Worm (Caenorhabditis elegans) whole organism, young adult: ENCODE results near the gene clec-254.

Source experiments
- B0336.3 ChIP-seq: fragments of 200-800 bp; sonication (Bioruptor generic); IDR thresholded peaks from 2 replicates; pipeline ENCODE4 v1.3.6; 2022; ENCODE audit warnings: missing genetic modification characterization, missing compliant biosample characterization
- C06A6.2 ChIP-seq: fragments of 200-800 bp; sonication (Bioruptor generic); conservative IDR thresholded peaks from 2 replicates; pipeline ENCODE4 v1.3.6; 2022; ENCODE audit warnings: missing genetic modification characterization, missing compliant biosample characterization
- F49E8.2 ChIP-seq: sonication (generic microtip); optimal IDR thresholded peaks from 3 replicates; lab custom pipeline; 2017; ENCODE audit warnings: missing genetic modification characterization, mild to moderate bottlenecking, missing compliant biosample characterization, antibody characterized with exemption, moderate library complexity; ENCODE audit not compliant: insufficient read depth
- F52B5.7 ChIP-seq: sonication (generic microtip); optimal IDR thresholded peaks from 2 replicates; lab custom pipeline; 2016; ENCODE audit warnings: mild to moderate bottlenecking, missing genetic modification characterization, missing compliant biosample characterization
- T07F8.4 ChIP-seq: sonication (generic microtip); optimal IDR thresholded peaks from 2 replicates; lab custom pipeline; 2016; ENCODE audit warnings: mild to moderate bottlenecking, missing genetic modification characterization, moderate library complexity, missing compliant biosample characterization
- Y67H2A.10 ChIP-seq: fragments of 200-800 bp; sonication (Bioruptor generic); conservative IDR thresholded peaks from 2 replicates; pipeline ENCODE4 v1.3.6; 2022; ENCODE audit warnings: missing genetic modification reagents, missing genetic modification characterization, missing compliant biosample characterization
- Y95B8A.8 ChIP-seq: fragments of 200-800 bp; sonication (Bioruptor generic); IDR thresholded peaks from 2 replicates; pipeline ENCODE4 v1.3.6; 2022; ENCODE audit warnings: missing genetic modification reagents, missing genetic modification characterization, missing compliant biosample characterization
- ZK185.1 ChIP-seq: sonication (generic microtip); optimal IDR thresholded peaks from 2 replicates; lab custom pipeline; 2016; ENCODE audit warnings: mild to moderate bottlenecking, missing genetic modification characterization, missing compliant biosample characterization; ENCODE audit not compliant: poor library complexity, severe bottlenecking
- ama-1 ChIP-seq, 3 experiments: fragments of 150-350 bp in 1 of 3; sonication (generic microtip) in 2 of 3; optimal IDR thresholded peaks; 2 replicates each; lab custom pipeline; 2014 to 2018; ENCODE audit warnings: missing biosample characterization in 2 of 3, missing genetic modification characterization in 2 of 3, missing genetic modification reagents in 2 of 3
- athp-1 ChIP-seq: sonication (generic microtip); optimal IDR thresholded peaks from 2 replicates; lab custom pipeline; 2017; ENCODE audit warnings: mild to moderate bottlenecking, missing genetic modification characterization, missing compliant biosample characterization
- attf-3 ChIP-seq: fragments of 200-800 bp; sonication (Bioruptor generic); conservative IDR thresholded peaks from 2 replicates; pipeline ENCODE4 v1.3.6; 2022; ENCODE audit warnings: missing genetic modification reagents, missing genetic modification characterization, missing compliant biosample characterization
- bed-2 ChIP-seq: fragments of 200-800 bp; sonication (Bioruptor generic); IDR thresholded peaks from 2 replicates; pipeline ENCODE4 v1.3.6; 2022; ENCODE audit warnings: missing genetic modification reagents, missing genetic modification characterization, missing compliant biosample characterization
- ccch-3 ChIP-seq: fragments of 200-800 bp; sonication (Bioruptor generic); optimal IDR thresholded peaks from 2 replicates; lab custom pipeline; 2018; ENCODE audit warnings: mild to moderate bottlenecking, missing genetic modification characterization, missing compliant biosample characterization
- cebp-2 ChIP-seq: fragments of 200-800 bp; sonication (Bioruptor generic); IDR thresholded peaks from 2 replicates; pipeline ENCODE4 v1.3.6; 2022; ENCODE audit warnings: missing genetic modification characterization, missing compliant biosample characterization
- ceh-27 ChIP-seq: fragments of 200-800 bp; sonication (Bioruptor generic); optimal IDR thresholded peaks from 2 replicates; lab custom pipeline; 2018; ENCODE audit warnings: mild to moderate bottlenecking, missing genetic modification characterization, moderate library complexity, missing compliant biosample characterization
- chd-7 ChIP-seq: sonication (generic microtip); optimal IDR thresholded peaks from 2 replicates; lab custom pipeline; 2016; ENCODE audit warnings: mild to moderate bottlenecking, missing genetic modification characterization, moderate library complexity, missing compliant biosample characterization
- dox-1 ChIP-seq: fragments of 200-800 bp; sonication (Bioruptor generic); IDR thresholded peaks from 2 replicates; pipeline ENCODE4 v1.3.6; 2022; ENCODE audit warnings: missing genetic modification reagents, missing genetic modification characterization, missing compliant biosample characterization
- dpl-1 ChIP-seq: fragments of 150-350 bp; optimal IDR thresholded peaks from 2 replicates; lab custom pipeline; 2014; ENCODE audit warnings: missing biosample characterization, missing genetic modification reagents, missing genetic modification characterization
- egl-44 ChIP-seq: fragments of 200-800 bp; sonication (Bioruptor generic); IDR thresholded peaks from 2 replicates; pipeline ENCODE4 v1.3.6; 2022; ENCODE audit warnings: missing genetic modification reagents, missing genetic modification characterization, missing compliant biosample characterization
- gei-17 ChIP-seq: fragments of 200-800 bp; sonication (Bioruptor generic); optimal IDR thresholded peaks from 2 replicates; lab custom pipeline; 2018; ENCODE audit warnings: mild to moderate bottlenecking, missing genetic modification characterization, missing compliant biosample characterization
- hlh-12 ChIP-seq: sonication (generic microtip); optimal IDR thresholded peaks from 2 replicates; lab custom pipeline; 2016; ENCODE audit warnings: missing genetic modification characterization, missing compliant biosample characterization
- lin-40 ChIP-seq: sonication (generic microtip); optimal IDR thresholded peaks from 2 replicates; lab custom pipeline; 2016; ENCODE audit warnings: missing genetic modification characterization, mild to moderate bottlenecking, missing compliant biosample characterization, missing genotype, missing genetic modification reagents
- lin-54 ChIP-seq: fragments of 200-800 bp; sonication (Bioruptor generic); optimal IDR thresholded peaks from 2 replicates; lab custom pipeline; 2018; ENCODE audit warnings: mild to moderate bottlenecking, missing genetic modification characterization, missing compliant biosample characterization
- lir-1 ChIP-seq: fragments of 200-800 bp; sonication (Bioruptor generic); conservative IDR thresholded peaks from 2 replicates; pipeline ENCODE4 v1.3.6; 2022; ENCODE audit warnings: missing genetic modification reagents, missing genetic modification characterization, missing compliant biosample characterization
- lsy-27 ChIP-seq: sonication (generic microtip); optimal IDR thresholded peaks from 2 replicates; lab custom pipeline; 2017; ENCODE audit warnings: missing genetic modification characterization, mild to moderate bottlenecking, missing compliant biosample characterization, antibody characterized with exemption, missing genotype, borderline replicate concordance; ENCODE audit not compliant: insufficient read depth
- madf-10 ChIP-seq: sonication (generic microtip); optimal IDR thresholded peaks from 2 replicates; lab custom pipeline; 2016; ENCODE audit warnings: mild to moderate bottlenecking, missing genetic modification characterization, missing compliant biosample characterization
- madf-3 ChIP-seq: fragments of 200-800 bp; sonication (Bioruptor generic); IDR thresholded peaks from 2 replicates; pipeline ENCODE4 v1.3.6; 2022; ENCODE audit warnings: missing genetic modification reagents, missing genetic modification characterization, missing compliant biosample characterization
- mcd-1 ChIP-seq: fragments of 200-800 bp; sonication (Bioruptor generic); IDR thresholded peaks from 2 replicates; pipeline ENCODE4 v1.3.6; 2022; ENCODE audit warnings: missing genetic modification reagents, missing genetic modification characterization, missing compliant biosample characterization
- mel-28 ChIP-seq: sonication (generic microtip); optimal IDR thresholded peaks from 2 replicates; lab custom pipeline; 2016; ENCODE audit warnings: borderline replicate concordance, mild to moderate bottlenecking, missing genetic modification characterization, missing compliant biosample characterization
- nfya-1 ChIP-seq: sonication (generic microtip); optimal IDR thresholded peaks from 2 replicates; lab custom pipeline; 2017; ENCODE audit warnings: antibody characterized with exemption, missing compliant biosample characterization, missing genetic modification characterization, borderline replicate concordance; ENCODE audit not compliant: insufficient read depth
- nhr-27 ChIP-seq: fragments of 200-800 bp; sonication (Bioruptor generic); optimal IDR thresholded peaks from 2 replicates; lab custom pipeline; 2018; ENCODE audit warnings: mild to moderate bottlenecking, missing genetic modification characterization, moderate library complexity, missing compliant biosample characterization
- pbrm-1 ChIP-seq: fragments of 200-800 bp; sonication (Bioruptor generic); IDR thresholded peaks from 2 replicates; pipeline ENCODE4 v1.3.6; 2022; ENCODE audit warnings: missing genetic modification reagents, missing genetic modification characterization, missing compliant biosample characterization
- rcor-1 ChIP-seq: fragments of 200-800 bp; sonication (Bioruptor generic); IDR thresholded peaks from 2 replicates; pipeline ENCODE4 v1.3.6; 2022; ENCODE audit warnings: missing genetic modification reagents, missing genetic modification characterization, missing compliant biosample characterization
- rec-8 ChIP-seq, 2 experiments: sonication (generic microtip); optimal IDR thresholded peaks; 2 replicates each; lab custom pipeline; 2016; ENCODE audit warnings: mild to moderate bottlenecking in 2 of 2, missing genetic modification characterization in 2 of 2, missing genetic modification reagents in 2 of 2, missing genotype in 2 of 2, missing biosample characterization in 1 of 2, missing compliant biosample characterization in 1 of 2, moderate library complexity in 1 of 2
- snpc-1.3 ChIP-seq: sonication (generic microtip); optimal IDR thresholded peaks from 2 replicates; lab custom pipeline; 2017; ENCODE audit warnings: missing genetic modification characterization, mild to moderate bottlenecking, missing compliant biosample characterization, antibody characterized with exemption, moderate library complexity, missing genotype, missing genetic modification reagents; ENCODE audit not compliant: insufficient read depth
- unc-62 ChIP-seq: fragments of 150-350 bp; optimal IDR thresholded peaks from 2 replicates; lab custom pipeline; 2014; ENCODE audit warnings: missing biosample characterization, missing genetic modification reagents, missing genetic modification characterization
- ztf-18 ChIP-seq: sonication (generic microtip); optimal IDR thresholded peaks from 2 replicates; lab custom pipeline; 2016; ENCODE audit warnings: missing genotype, mild to moderate bottlenecking, missing genetic modification characterization, missing compliant biosample characterization
- ztf-22 ChIP-seq: fragments of 200-800 bp; sonication (Bioruptor generic); optimal IDR thresholded peaks from 2 replicates; lab custom pipeline; 2018; ENCODE audit warnings: mild to moderate bottlenecking, missing genetic modification characterization, moderate library complexity, missing compliant biosample characterization

The clec-254 gene

ce11 chrV:18742108-18742507 is 12.1 kb downstream of the clec-254 start, which contains the start of gene clec-250:
clec-250 (minus strand) TSS chrV:18742208.
- TF ChIP-seq nfya-1 (tag; lab: Kevin White, UChicago) (no peak), lin-54 (GFP tag; lab: Kevin White, UChicago) (no peak), C06A6.2 (GFP tag; lab: Robert Waterston, UW) (no peak), T07F8.4 (no peak), gei-17 (GFP tag; lab: Kevin White, UChicago) (no peak), F49E8.2 (tag; lab: Kevin White, UChicago) (no peak), Y95B8A.8 (GFP tag; lab: Robert Waterston, UW) (no peak), dpl-1 (GFP tag; lab: Kevin White, UChicago) (no peak), lsy-27 (tag; lab: Kevin White, UChicago) (no peak), ztf-22 (GFP tag; lab: Kevin White, UChicago) (no peak), chd-7 (tag; lab: Kevin White, UChicago) (no peak), mel-28 (tag; lab: Kevin White, UChicago) (no peak), unc-62 (no peak), lin-40 (tag; lab: Kevin White, UChicago) (no peak)

- TF ChIP-seq nhr-27 (tag; lab: Kevin White, UChicago) (no peak), Y67H2A.10 (no peak)
- TF ChIP-seq, all 124 proteins: peak for 0
These were observed 16.6 kb downstream of the clec-254 start for ce11 chrV:18737646-18738045.

- TF ChIP-seq mcd-1 (GFP tag; lab: Robert Waterston, UW): no peak
- TF ChIP-seq athp-1 (tag; lab: Kevin White, UChicago): no peak
- no peak for TF ChIP-seq T07F8.4
- no peak for TF ChIP-seq egl-44 (GFP tag; lab: Robert Waterston, UW)
- no peak for TF ChIP-seq madf-3
- TF ChIP-seq dox-1 (GFP tag; lab: Robert Waterston, UW): no peak
- no peak for TF ChIP-seq rec-8 (tag; optimal IDR thresholded peaks at IDR 0.05; lab: Kevin White, UChicago)
- TF ChIP-seq unc-62: no peak
- TF ChIP-seq cebp-2 (GFP tag; lab: Robert Waterston, UW): no peak
- TF ChIP-seq F52B5.7 (tag; lab: Kevin White, UChicago): no peak
- TF ChIP-seq B0336.3 (GFP tag; lab: Robert Waterston, UW): no peak
These were observed 19.8 kb downstream of the clec-254 start, which contains the start of gene scl-20 for ce11 chrV:18734381-18734780. scl-20 (minus strand) TSS chrV:18734481.

ce11 chrV:18733942-18734341 is 20.3 kb downstream of the clec-254 start:
- no peak for TF ChIP-seq lir-1
- no peak for TF ChIP-seq snpc-1.3
- no peak for TF ChIP-seq ztf-18 (tag; lab: Kevin White, UChicago)
- TF ChIP-seq ZK185.1: no peak
- TF ChIP-seq nhr-27 (tag; lab: Kevin White, UChicago): no peak
- TF ChIP-seq rcor-1 (GFP tag; lab: Robert Waterston, UW): no peak
- TF ChIP-seq attf-3 (GFP tag; lab: Robert Waterston, UW): no peak
- TF ChIP-seq hlh-12 (tag; lab: Kevin White, UChicago): no peak
- no peak for TF ChIP-seq ccch-3
- TF ChIP-seq madf-10 (tag; lab: Kevin White, UChicago): no peak
- TF ChIP-seq lsy-27 (tag; lab: Kevin White, UChicago): no peak
- TF ChIP-seq ceh-27 (GFP tag; lab: Kevin White, UChicago): no peak
- TF ChIP-seq bed-2 (GFP tag; lab: Robert Waterston, UW): no peak
- no peak for TF ChIP-seq pbrm-1 (GFP tag; lab: Robert Waterston, UW)
- no peak for TF ChIP-seq ama-1 (optimal IDR thresholded peaks at IDR 0.05; lab: Kevin White, UChicago)
- TF ChIP-seq ama-1 (GFP tag; optimal IDR thresholded peaks at IDR 0.05; lab: Kevin White, UChicago): no peak
